Worm (Caenorhabditis elegans) whole organism, mixed stage, embryonic: Measurements from ENCODE around the gene Y54F10AR.1.
"Not testable (repeated sequence)": the region's sequence is repeated elsewhere in the genome, so short reads cannot be mapped to it uniquely, and the experiment has no call there.

Source experiments
- M03D4.4 ChIP-seq: sonication (generic microtip); optimal IDR thresholded peaks from 2 replicates; lab custom pipeline; 2017; ENCODE audit warnings: mild to moderate bottlenecking, missing genetic modification characterization, missing compliant biosample characterization
- bed-3 ChIP-seq: fragments of 200-800 bp; sonication (Bioruptor generic); optimal IDR thresholded peaks from 3 replicates; lab custom pipeline; 2018; ENCODE audit warnings: mild to moderate bottlenecking, missing genetic modification characterization, moderate library complexity, missing compliant biosample characterization
- blmp-1 ChIP-seq: fragments of 150-350 bp; optimal IDR thresholded peaks from 2 replicates; lab custom pipeline; 2014; ENCODE audit warnings: missing biosample characterization, missing genetic modification characterization
- ceh-39 ChIP-seq: fragments of 150-350 bp; optimal IDR thresholded peaks from 2 replicates; lab custom pipeline; 2014; ENCODE audit warnings: missing biosample characterization, missing genetic modification characterization
- ceh-83 ChIP-seq: fragments of 200-800 bp; sonication (Bioruptor generic); optimal IDR thresholded peaks from 2 replicates; lab custom pipeline; 2018; ENCODE audit warnings: mild to moderate bottlenecking, missing genetic modification characterization, missing compliant biosample characterization
- ces-1 ChIP-seq: fragments of 150-350 bp; optimal IDR thresholded peaks from 2 replicates; lab custom pipeline; 2014; ENCODE audit warnings: missing biosample characterization, missing genetic modification reagents, missing genetic modification characterization
- cnd-1 ChIP-seq: fragments of 200-800 bp; sonication (Bioruptor generic); optimal IDR thresholded peaks from 2 replicates; lab custom pipeline; 2018; ENCODE audit warnings: mild to moderate bottlenecking, missing genetic modification characterization, missing compliant biosample characterization
- drap-1 ChIP-seq: fragments of 200-800 bp; sonication (Bioruptor generic); optimal IDR thresholded peaks from 3 replicates; lab custom pipeline; 2018; ENCODE audit warnings: mild to moderate bottlenecking, missing genetic modification characterization, missing compliant biosample characterization
- elt-1 ChIP-seq: sonication (generic microtip); optimal IDR thresholded peaks from 2 replicates; lab custom pipeline; 2017; ENCODE audit warnings: missing genetic modification characterization, mild to moderate bottlenecking, missing compliant biosample characterization, antibody characterized with exemption, moderate library complexity, borderline replicate concordance; ENCODE audit not compliant: insufficient read depth
- elt-3 ChIP-seq: fragments of 150-350 bp; optimal IDR thresholded peaks from 2 replicates; lab custom pipeline; 2014; ENCODE audit warnings: missing biosample characterization, missing genetic modification characterization
- flh-1 ChIP-seq: fragments of 200-800 bp; sonication (Bioruptor generic); optimal IDR thresholded peaks from 2 replicates; lab custom pipeline; 2018; ENCODE audit warnings: mild to moderate bottlenecking, missing genetic modification characterization, moderate library complexity, missing compliant biosample characterization
- hlh-1 ChIP-seq: fragments of 150-350 bp; optimal IDR thresholded peaks from 2 replicates; lab custom pipeline; 2014; ENCODE audit warnings: missing biosample characterization, missing genetic modification reagents, missing genetic modification characterization
- lin-13 ChIP-seq: fragments of 150-350 bp; optimal IDR thresholded peaks from 2 replicates; lab custom pipeline; 2014; ENCODE audit warnings: missing biosample characterization, missing genetic modification characterization
- lsy-2 ChIP-seq: fragments of 150-350 bp; optimal IDR thresholded peaks from 2 replicates; lab custom pipeline; 2014; ENCODE audit warnings: missing biosample characterization, missing genetic modification characterization
- mab-5 ChIP-seq: fragments of 150-350 bp; optimal IDR thresholded peaks from 2 replicates; lab custom pipeline; 2014; ENCODE audit warnings: missing biosample characterization, missing genetic modification characterization
- mep-1 ChIP-seq: fragments of 150-350 bp; optimal IDR thresholded peaks from 2 replicates; lab custom pipeline; 2017; ENCODE audit warnings: missing biosample characterization, missing genetic modification reagents, missing genetic modification characterization, inconsistent platforms
- mls-2 ChIP-seq: sonication (generic microtip); optimal IDR thresholded peaks from 2 replicates; lab custom pipeline; 2016; ENCODE audit warnings: mild to moderate bottlenecking, missing genetic modification characterization, moderate library complexity, missing compliant biosample characterization
- nhr-12 ChIP-seq: fragments of 150-350 bp; optimal IDR thresholded peaks from 2 replicates; lab custom pipeline; 2014; ENCODE audit warnings: missing biosample characterization, missing genetic modification characterization
- nhr-2 ChIP-seq: fragments of 150-350 bp; optimal IDR thresholded peaks from 2 replicates; lab custom pipeline; 2014; ENCODE audit warnings: missing biosample characterization, missing genetic modification characterization
- nhr-237 ChIP-seq: fragments of 150-350 bp; optimal IDR thresholded peaks from 2 replicates; lab custom pipeline; 2014; ENCODE audit warnings: missing biosample characterization, missing genetic modification characterization
- nhr-28 ChIP-seq: fragments of 150-350 bp; optimal IDR thresholded peaks from 2 replicates; lab custom pipeline; 2014; ENCODE audit warnings: missing biosample characterization, missing genetic modification characterization
- nhr-76 ChIP-seq: sonication (generic microtip); optimal IDR thresholded peaks from 2 replicates; lab custom pipeline; 2017; ENCODE audit warnings: missing biosample characterization, missing genetic modification characterization
- pha-4 ChIP-seq: fragments of 150-350 bp; optimal IDR thresholded peaks from 2 replicates; lab custom pipeline; 2018; ENCODE audit warnings: missing biosample characterization, missing genetic modification reagents, missing genetic modification characterization
- sem-2 ChIP-seq: fragments of 200-800 bp; sonication (Bioruptor generic); optimal IDR thresholded peaks from 2 replicates; lab custom pipeline; 2018; ENCODE audit warnings: mild to moderate bottlenecking, missing genetic modification characterization, missing compliant biosample characterization
- sptf-1 ChIP-seq: sonication (generic microtip); optimal IDR thresholded peaks from 2 replicates; lab custom pipeline; 2017; ENCODE audit warnings: mild to moderate bottlenecking, missing genetic modification characterization, moderate library complexity, missing compliant biosample characterization
- tbx-8 ChIP-seq: fragments of 200-800 bp; sonication (Bioruptor generic); optimal IDR thresholded peaks from 2 replicates; lab custom pipeline; 2018; ENCODE audit warnings: mild to moderate bottlenecking, missing genetic modification characterization, moderate library complexity, missing compliant biosample characterization
- unc-39 ChIP-seq: fragments of 150-350 bp; optimal IDR thresholded peaks from 2 replicates; lab custom pipeline; 2014; ENCODE audit warnings: missing biosample characterization, missing genetic modification characterization
- unc-62 ChIP-seq: fragments of 150-350 bp; optimal IDR thresholded peaks from 2 replicates; lab custom pipeline; 2014; ENCODE audit warnings: missing biosample characterization, missing genetic modification reagents, missing genetic modification characterization
- zip-8 ChIP-seq: fragments of 150-350 bp; optimal IDR thresholded peaks from 2 replicates; lab custom pipeline; 2014; ENCODE audit warnings: missing biosample characterization, missing genetic modification characterization
- ztf-11 ChIP-seq: fragments of 150-350 bp; optimal IDR thresholded peaks from 2 replicates; lab custom pipeline; 2014; ENCODE audit warnings: missing biosample characterization, missing genetic modification characterization

Y54F10AR.1 gene

DNA sequence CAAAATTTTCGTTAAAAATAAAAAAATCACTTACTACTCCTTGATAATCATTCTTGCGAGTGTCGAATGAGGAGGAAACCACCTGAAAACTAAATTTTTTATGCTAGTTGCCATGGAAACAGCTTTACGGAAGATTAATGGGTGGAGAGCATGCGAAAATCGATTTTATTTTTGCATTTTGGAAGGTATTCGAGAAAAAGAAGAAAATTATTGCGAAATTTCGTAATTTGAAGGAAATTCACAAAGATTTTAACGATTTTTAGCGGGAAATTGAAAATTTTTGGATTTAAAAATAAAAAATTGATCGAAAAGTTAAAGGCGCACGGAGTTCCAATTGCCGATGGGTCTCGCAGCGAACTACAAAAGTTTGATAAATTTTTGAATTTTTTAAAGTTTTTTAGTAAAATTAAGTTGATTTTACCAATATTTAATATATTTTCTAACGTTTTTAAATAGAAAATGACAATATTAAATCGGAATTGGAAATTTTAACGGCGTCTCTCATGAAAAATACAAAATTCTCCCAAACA lies at the start of gene Y54F10AR.1:
Y54F10AR.1 (minus strand) TSS at position 51 of the 530 bp plus-strand sequence.
- no peak for TF ChIP-seq mab-5
- no peak for TF ChIP-seq blmp-1 (tag; lab: Kevin White, UChicago)
- no peak for TF ChIP-seq flh-1 (GFP tag; lab: Kevin White, UChicago)
- TF ChIP-seq mep-1 (tag; lab: Kevin White, UChicago), result no peak
- TF ChIP-seq unc-39 (tag; lab: Kevin White, UChicago), result no peak

DNA sequence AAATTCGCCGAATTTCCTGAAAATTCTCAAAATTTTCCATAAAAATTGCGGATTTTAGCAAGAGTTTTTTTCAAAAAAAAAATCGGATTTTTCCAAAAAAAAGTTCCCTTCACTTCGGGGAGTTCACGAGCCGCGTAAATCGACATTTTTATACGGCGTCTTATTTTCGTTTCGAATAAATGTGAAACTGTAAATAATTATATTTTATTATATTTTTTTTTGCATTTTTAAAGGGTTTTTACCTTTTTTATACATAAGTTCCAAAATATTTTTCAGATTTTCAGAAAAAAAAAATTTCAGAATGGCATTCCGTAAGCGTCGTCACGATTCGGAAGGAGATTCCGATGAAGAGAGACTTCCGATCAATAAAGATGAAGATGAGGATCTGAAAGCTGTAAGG lies 47.4 kb upstream of the Y54F10AR.1 start, which contains the start of gene Y71H2B.2:
Y71H2B.2 (plus strand) TSS at position 301 of the 400 bp plus-strand sequence.
- TF ChIP-seq pha-4 (tag; lab: Kevin White, UChicago), result no peak
- TF ChIP-seq sptf-1, result no peak
- no peak for TF ChIP-seq unc-62 (GFP tag; lab: Kevin White, UChicago)
- no peak for TF ChIP-seq mep-1 (tag; lab: Kevin White, UChicago)
- no peak for TF ChIP-seq mls-2
- no peak for TF ChIP-seq ces-1
- no peak for TF ChIP-seq unc-39 (tag; lab: Kevin White, UChicago)
- TF ChIP-seq elt-1, result no peak
- no peak for TF ChIP-seq lin-13 (tag; lab: Kevin White, UChicago)
- no peak for TF ChIP-seq ztf-11 (tag; lab: Kevin White, UChicago)
- no peak for TF ChIP-seq bed-3 (GFP tag; lab: Kevin White, UChicago)
- TF ChIP-seq lsy-2, result no peak
- no peak for TF ChIP-seq nhr-28 (tag; lab: Kevin White, UChicago)
- no peak for TF ChIP-seq ceh-83
- no peak for TF ChIP-seq mab-5
- no peak for TF ChIP-seq cnd-1 (tag; lab: Kevin White, UChicago)
- TF ChIP-seq zip-8 (tag; lab: Kevin White, UChicago), result no peak

DNA sequence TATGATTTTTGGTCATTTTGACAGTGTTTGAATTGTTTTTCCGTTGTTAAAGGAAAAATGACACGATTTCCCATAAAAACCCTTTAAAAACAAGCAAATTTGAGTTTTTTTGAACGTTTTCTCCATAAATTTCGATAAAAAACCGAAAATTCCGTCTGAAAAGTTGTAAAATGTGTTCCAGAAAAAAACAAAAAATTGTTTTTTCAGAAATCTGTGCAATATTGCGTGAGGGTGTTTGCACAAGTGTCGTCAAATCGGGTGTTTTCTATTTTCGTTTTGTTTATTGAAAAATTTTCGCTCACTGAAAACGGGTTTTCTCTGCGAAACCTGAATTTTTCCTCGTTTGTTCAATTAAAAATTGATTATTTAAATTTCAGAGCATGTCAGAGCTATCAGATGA lies 44.1 kb upstream of the Y54F10AR.1 start, which contains the start of gene ppfr-4:
ppfr-4 (plus strand) TSS at position 378 of the 400 bp plus-strand sequence.
- no peak for TF ChIP-seq nhr-237
- TF ChIP-seq ces-1, result peak; percentile 20

DNA sequence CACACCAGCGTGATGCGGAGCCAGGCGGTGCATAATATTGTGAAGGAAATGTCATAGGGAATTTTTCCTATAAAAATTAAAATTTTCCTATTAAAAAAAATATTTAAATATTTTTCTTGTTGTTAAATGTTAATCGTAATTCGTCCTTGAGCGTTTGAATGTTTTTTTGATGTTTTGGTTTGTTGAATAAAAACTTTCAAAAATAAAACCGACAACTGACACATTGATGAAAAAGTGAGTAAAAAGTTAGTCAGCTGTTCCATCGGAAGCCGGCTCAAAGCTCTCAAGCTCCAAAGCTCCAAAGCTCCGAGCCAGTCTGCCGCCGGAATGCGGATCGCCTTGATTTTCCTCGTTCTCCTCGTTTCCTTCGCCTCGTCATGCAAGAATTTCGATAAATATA lies 43.2 kb upstream of the Y54F10AR.1 start, which contains the start of gene Y71H2B.4:
Y71H2B.4 (plus strand) TSS at position 301 of the 400 bp plus-strand sequence.
- TF ChIP-seq ceh-83, result no peak
- peak; percentile 77 for TF ChIP-seq hlh-1 (tag; lab: Kevin White, UChicago)

DNA sequence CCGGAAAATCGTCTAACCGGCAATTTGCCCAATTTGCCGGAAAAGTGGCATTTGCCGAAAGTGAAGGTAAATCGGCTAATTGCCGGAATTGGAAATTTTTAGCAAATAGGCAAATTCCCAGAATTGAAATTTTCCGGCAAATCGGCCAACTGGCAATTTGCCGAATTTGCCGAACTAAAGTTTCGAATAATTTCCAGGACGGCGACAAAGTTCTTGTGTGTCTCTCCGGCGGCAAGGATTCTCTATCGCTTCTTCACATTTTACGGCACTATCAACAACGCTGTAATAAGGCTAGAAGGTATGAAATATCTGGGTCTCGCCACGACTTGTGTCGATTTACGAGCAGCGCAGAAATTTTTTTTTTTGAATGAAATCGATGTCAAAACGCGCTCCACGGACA lies 40.7 kb upstream of the Y54F10AR.1 start:
- TF ChIP-seq M03D4.4 (tag; lab: Kevin White, UChicago) (no peak), hlh-1 (tag; lab: Kevin White, UChicago) (no peak), ceh-39 (tag; lab: Kevin White, UChicago) (no peak), nhr-237 (no peak), nhr-2 (tag; lab: Kevin White, UChicago) (no peak), ceh-83 (no peak), mls-2 (no peak), cnd-1 (tag; lab: Kevin White, UChicago) (no peak), elt-3 (tag; lab: Kevin White, UChicago) (no peak), unc-39 (tag; lab: Kevin White, UChicago) (no peak), drap-1 (no peak), nhr-12 (tag; lab: Kevin White, UChicago) (no peak), nhr-76 (tag; lab: Kevin White, UChicago) (no peak), mab-5 (no peak), lsy-2 (no peak), mep-1 (tag; lab: Kevin White, UChicago) (no peak), sem-2 (no peak), flh-1 (GFP tag; lab: Kevin White, UChicago) (no peak)

DNA sequence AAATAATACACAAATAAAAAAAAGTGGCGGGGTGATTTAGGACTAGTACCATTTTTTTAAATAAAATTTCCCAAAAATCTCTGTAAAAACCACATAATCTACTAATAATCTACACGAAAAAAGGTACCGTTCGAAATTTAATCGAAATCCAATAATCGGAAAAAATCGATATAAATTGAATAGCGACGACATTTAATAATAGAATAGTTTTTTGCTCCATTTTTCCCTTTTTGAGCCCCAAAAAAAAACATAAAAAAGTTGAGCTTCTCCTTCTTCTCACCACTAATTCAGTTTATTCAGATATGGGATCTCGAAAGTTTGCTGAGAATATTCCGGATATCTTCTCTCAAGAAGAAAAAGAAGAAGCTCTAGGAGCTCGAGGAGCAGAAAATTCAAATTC lies 32.2 kb upstream of the Y54F10AR.1 start, which contains the start of gene Y71H2B.5:
Y71H2B.5 (plus strand) TSS at position 301 of the 400 bp plus-strand sequence.
- not testable (repeated sequence) for TF ChIP-seq tbx-8 (GFP tag; lab: Kevin White, UChicago); elt-1; ztf-11 (tag; lab: Kevin White, UChicago)
